Worm (Caenorhabditis elegans) whole organism, L4/young adult: ENCODE data around the gene W10G6.1.

Source experiments
- W03F9.2 ChIP-seq: fragments of 150-350 bp; optimal IDR thresholded peaks from 2 replicates; lab custom pipeline; 2014; ENCODE audit warnings: missing biosample characterization, missing genetic modification characterization
- him-1 ChIP-seq: sonication (generic microtip); optimal IDR thresholded peaks from 2 replicates; lab custom pipeline; 2016; ENCODE audit warnings: missing genotype, missing genetic modification reagents, missing genetic modification characterization, missing compliant biosample characterization

DNA sequence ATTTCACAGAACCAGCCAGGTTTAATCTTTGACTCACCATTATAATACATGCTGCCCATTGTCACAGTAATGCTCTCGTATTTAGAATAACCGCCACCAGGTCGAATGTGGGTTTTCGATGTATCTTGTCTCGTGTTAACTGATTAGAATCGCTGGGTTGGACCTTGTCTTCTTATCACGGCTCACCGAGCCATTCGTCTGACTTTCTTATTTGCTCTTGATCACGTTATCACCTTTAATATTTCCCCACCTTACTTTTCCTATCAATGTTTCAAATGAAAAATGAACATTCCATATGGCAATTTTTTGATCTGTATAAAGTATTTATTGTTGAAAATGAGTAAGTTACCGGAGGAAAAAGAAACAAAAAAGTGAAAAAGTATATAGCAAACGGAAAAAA, 17.0 kb downstream of the W10G6.1 start, which contains the start of gene sgk-1:
- TF ChIP-seq him-1 (tag; lab: Kevin White, UChicago) = no peak
- TF ChIP-seq W03F9.2 (tag; lab: Kevin White, UChicago) = no peak
